Fruit fly (Drosophila melanogaster): ENCODE measurements around the gene Pdhb.

Pdhb gene

DNA sequence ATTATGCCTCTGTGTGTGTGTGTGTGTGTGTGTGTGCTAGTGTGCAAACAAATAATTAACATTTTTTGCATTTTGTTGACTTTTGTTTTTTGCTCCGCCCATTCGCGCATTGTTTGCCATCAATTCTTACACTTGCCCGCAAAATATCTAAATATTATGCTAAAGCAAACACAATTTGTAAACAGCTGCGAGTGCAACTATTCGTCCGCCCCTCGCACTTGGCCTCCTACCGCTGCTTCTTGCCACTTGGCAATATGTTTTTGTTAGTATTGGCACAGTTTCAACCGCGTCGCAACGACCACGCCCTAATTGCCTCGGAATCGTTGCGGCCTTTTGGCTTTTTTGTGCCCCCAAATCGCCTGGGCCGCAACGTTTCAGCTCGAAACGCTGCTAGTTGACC is 35.3 kb upstream of the Pdhb start:
- TF ChIP-seq CG8478 (optimal IDR thresholded peaks at IDR 0.05) = no peak
- TF ChIP-seq CTCF (optimal IDR thresholded peaks at IDR 0.05) = no peak

DNA sequence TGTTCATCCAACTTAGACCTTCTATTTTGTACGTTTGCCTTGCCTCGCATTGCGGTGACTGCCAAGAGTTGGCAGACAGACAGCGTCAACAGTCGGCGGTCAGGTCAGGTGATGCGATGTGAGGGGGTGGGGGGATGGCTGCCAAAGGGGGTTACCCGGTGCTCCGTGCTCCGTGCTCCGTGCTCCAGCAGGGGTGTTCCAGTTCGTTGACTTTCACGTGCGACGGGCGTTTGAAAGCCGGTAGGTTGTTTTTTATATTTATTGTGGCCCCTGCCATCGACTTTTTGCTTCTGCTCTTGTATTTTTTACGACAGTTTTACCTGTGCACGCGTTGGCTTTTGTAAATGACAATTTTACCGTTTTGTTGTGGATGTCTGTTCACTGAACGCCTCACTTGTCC is 30.8 kb upstream of the Pdhb start:
- TF ChIP-seq CTCF (optimal IDR thresholded peaks at IDR 0.05) = no peak
- no peak for TF ChIP-seq CG8478 (optimal IDR thresholded peaks at IDR 0.05)

DNA sequence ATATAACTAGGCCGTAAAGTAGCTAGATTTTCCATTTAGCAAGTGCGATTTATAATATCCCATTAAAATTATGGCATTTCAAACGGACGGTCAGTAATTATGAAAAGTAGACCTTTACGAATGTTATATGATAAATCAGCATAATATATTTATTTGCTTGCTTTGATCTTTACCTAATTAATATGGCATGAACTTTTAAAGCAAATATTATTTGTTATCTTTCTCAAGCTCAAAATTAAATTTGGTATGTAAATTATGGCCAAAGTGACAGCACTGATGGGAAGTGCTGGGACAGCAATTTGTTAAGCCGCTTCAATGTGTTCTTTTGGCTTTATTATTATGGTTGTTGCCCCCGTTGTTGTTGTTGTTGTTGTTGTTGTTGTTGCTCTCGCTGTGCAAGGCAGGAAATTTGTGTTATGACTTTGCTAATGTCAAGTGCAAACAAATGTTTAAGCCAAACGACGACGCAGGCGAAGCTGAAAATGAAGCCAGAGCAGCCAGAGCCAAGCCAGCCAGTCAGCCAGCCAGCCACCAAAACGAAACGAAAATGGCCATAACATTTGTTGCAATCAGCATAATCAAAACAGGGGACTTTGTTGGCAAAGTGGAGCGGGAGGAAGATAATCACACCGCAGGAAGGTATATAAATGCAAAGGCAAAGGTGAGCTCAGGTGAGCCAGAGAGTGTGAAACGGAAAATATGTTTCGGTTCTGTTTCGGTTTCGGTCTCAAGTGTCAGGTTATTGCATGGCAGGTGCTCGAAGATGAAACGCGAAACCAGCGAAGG is 30.2 kb upstream of the Pdhb start:
- TF ChIP-seq CG8478 (optimal IDR thresholded peaks at IDR 0.05) = no peak
- TF ChIP-seq CTCF (optimal IDR thresholded peaks at IDR 0.05) = no peak

DNA sequence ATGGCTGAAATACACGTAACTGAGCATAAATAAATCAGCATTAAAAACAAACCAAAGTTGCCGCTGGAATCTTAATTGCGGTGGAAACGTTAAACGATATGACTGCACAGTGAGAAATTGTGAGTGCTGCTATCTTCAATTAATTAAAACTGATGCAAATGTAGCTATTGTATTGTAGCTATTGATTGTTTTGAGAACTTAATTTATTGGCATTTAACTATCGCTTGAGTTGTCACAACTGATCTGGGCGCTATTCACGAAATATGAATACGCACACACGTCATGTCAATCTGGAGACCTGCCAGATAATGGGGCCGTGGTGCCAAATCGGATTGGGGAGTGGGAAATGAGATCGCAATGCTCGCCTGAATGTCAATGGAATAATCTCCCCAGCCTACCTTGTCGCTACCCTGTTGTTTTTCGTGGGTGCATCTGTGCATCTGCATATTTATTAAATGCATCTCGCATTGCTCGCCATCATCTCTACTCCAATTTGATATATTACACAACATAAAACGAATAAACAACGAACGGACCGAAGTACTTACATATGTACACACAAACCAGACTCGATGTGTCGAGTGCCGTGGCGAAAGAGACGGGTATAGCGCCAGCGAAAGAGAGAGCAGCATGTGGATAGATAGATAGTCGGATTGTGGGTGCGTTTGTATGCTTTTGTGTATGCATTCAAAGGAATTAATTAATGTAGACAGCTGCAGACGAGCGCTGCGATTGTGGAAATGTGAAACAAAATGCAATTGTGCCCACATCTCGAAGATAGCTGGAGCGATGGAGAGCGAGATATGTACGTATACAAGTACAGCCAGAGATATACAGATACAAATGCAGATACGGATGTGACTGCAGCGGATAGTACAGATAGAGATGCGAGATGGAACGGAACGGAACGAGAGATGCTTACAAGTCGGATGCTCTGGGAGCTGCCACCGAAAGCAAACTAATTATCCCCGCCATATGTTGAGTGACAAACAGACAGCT is 29.1 kb upstream of the Pdhb start:
- no peak for TF ChIP-seq CG8478 (optimal IDR thresholded peaks at IDR 0.05)
- no peak for TF ChIP-seq CTCF (optimal IDR thresholded peaks at IDR 0.05)

DNA sequence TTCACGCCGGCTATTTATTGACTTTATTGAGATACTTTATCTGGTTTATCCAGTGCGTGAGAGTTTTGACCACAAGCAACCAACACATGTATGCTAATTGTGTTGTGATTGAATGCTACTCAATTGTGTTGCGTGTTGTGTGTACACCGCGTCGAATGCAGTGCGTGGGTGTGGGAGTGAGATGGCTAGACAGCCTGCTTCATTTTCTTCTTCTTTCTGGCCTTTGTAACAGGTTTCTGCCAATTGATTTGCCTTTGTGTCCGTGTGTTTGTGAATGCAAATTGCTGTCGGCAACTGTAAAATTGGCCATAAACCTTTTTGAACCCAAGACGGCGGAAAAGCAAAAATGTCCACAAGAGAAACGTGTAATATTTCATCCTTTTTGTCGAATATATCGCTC is 26.0 kb upstream of the Pdhb start:
- no peak for TF ChIP-seq CTCF (optimal IDR thresholded peaks at IDR 0.05)
- no peak for TF ChIP-seq CG8478 (optimal IDR thresholded peaks at IDR 0.05)

DNA sequence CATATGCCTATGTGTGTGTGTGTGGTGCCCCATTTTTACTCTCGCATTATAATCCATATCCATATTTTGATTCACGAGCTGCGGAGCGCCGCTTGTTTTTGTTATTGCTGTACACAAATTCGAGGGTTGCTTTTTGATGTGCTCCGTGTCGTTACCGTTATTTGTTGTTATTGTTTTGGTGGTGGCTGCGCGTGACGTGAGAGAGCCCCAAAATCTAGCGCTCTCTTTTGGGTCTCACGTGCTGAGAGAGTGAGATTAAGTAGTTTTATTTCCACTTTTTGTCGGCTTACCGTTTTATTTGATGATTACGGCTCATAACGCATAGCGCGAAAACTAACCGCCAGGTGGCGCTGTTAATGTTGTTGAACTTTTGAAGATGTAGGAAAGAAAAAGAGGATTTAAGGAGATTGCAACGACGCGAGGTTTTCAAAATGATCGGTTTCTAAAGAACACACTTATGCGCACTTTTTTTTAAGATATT is 25.5 kb upstream of the Pdhb start:
- TF ChIP-seq CG8478 (optimal IDR thresholded peaks at IDR 0.05) = no peak
- TF ChIP-seq CTCF (optimal IDR thresholded peaks at IDR 0.05) = peak; percentile 80 to 84

DNA sequence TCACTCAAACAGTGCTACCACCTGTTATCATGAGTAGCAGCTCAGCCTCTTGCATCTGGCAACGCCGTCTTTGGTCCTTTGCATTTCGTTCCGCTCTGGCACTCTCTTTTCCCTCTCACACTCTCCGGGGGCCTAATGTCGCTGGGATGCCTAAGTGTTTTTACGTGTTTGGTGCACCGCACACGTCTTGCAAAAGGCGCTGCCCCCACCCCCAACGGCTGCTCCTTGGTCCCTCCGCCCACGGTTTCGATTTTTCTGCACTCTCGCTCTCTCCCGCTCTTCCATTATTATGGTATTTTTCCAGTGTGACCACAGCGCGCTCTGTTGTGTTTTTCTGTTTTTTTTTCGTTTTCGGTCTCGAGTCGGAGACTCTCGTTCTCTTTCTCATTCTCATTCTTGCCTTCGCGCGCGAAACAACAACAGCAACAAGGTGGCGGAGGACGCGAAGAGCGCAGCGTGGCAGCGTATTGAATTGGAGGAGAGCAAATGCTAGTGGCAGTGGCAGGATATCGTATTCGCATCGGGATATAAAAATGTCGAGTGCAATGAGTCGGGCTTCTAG is 24.9 kb upstream of the Pdhb start:
- TF ChIP-seq CG8478 (optimal IDR thresholded peaks at IDR 0.05) (no peak), CTCF (optimal IDR thresholded peaks at IDR 0.05) (peak in 1 of 2 experiments; percentile 35)

DNA sequence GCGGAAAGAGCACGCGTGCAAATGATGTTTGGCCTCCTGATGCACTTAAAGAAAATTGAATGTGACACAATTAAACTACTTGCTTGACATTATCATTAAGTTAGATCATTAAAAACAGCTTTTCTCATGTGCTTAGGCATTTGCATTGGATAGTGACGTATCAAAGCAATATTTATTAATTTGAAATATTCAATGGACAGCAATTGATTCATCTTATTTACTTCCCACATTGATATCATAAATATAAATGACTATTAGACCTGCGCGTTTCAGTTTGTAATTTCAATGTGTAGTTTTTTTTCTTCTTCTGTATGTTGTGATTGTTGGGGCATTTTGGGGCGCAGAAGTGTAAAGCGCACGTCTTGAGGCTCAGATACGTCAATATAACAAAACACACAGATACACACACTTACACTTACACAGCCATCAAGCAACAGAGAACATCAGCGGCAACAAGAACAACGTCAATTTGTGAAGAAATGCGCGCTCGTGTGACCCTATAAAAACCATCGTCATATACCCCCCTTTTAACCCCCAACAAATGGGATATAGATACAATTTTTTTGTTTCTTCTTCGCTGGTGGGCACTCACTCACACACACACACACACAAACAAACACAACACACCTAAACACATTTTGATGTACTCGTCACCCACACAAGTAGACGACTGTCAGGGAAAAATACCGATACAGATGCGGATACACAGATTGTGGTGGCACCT is 23.8 kb upstream of the Pdhb start:
- no peak for TF ChIP-seq CTCF (optimal IDR thresholded peaks at IDR 0.05)
- no peak for TF ChIP-seq CG8478 (optimal IDR thresholded peaks at IDR 0.05)

DNA sequence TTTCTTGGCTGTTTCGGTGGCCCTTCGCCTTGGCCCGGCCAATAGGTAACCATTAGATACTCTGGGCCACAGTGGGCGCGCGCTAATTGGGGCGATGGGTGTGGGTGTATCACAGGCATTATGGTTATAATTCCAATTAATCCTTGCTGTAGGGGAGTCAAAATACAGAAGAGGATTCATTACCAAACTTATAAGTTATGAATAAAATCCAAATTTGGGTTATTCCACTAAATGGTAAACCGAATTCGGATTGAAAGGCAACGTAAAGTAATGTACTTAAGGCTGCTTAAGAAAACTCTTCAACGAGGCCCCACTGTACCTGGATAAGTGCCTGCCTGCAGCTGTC is 23.2 kb upstream of the Pdhb start:
- TF ChIP-seq CTCF (optimal IDR thresholded peaks at IDR 0.05) = no peak
- no peak for TF ChIP-seq CG8478 (optimal IDR thresholded peaks at IDR 0.05)

DNA sequence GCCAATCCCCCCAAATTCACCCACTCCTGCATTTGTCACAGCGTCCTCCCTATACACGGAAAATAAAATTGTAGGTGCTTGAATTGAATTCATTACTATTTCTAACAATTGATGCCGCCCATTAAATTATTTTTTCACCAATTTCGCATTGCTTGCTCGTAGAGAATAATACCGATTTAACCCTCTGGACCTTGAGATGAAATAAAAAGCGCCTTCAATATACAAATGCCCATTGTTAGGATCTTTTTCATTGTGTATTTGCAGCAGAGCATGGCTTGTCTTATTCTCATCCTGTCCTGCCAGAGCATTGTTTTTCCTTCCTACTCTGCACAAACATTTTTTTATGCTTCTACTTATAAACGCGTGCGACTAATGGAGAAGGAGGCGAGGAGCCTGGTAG is 21.3 kb upstream of the Pdhb start:
- TF ChIP-seq CTCF (optimal IDR thresholded peaks at IDR 0.05) (no peak), CG8478 (optimal IDR thresholded peaks at IDR 0.05) (no peak)

DNA sequence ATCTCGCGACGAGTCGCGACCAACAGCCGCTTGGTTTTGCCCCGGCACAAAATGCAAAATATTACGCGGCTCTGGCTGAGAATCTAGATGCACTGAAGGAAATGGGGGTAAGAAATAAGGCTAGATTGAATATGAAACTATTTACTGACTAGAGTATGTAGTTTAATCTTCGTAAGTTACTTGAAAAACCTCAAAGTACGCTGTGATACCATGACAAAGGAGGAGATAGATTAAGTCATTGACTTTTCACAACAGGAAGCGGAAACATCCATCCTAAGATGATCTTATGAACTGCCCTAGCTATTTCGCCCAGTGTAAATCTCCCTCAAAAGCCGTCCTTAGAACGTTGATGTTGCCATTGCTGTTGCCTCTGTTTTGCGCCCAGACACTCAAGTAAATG is 18.7 kb upstream of the Pdhb start:
- TF ChIP-seq CTCF (optimal IDR thresholded peaks at IDR 0.05) (no peak), CG8478 (optimal IDR thresholded peaks at IDR 0.05) (no peak)

DNA sequence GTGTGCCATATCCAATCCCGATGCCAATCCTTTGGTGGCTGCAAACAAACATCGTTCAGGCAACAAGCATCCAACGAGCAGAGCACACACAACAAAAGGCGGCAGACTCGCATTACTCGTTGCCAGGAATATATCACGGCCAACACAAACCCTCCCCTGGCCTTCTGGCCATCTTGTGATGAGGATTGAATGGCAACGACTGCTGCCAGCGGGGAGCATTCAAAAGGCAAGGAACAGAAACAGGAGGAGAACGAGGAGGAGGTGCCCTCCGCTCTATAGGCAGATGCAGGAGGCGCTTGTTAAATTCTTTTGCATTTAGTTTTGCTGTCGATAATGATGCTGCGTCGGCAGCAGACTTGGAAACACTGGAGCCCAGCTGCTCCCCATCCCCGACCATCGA is 17.3 kb upstream of the Pdhb start:
- TF ChIP-seq CG8478 (optimal IDR thresholded peaks at IDR 0.05) = no peak

DNA sequence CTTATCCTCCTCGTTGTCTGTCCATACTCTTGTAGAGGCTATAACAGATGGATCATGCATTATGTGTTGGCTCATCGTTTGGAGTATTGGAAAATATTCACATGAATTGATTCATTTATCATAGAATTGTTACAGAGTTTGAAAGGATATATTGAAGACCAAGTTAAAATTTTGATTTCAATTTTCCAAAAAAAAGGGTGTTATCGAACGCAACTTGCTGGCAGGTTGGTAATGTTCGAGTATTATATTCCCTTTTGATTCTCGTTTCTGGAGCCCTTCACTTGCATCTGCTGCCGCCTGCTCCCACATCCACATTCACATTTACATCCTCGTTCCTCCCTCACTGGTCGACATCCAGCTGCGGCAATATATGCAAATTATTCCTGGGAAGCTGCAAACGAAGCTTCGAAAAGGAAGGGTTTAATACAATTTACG is 16.8 kb upstream of the Pdhb start:
- TF ChIP-seq CTCF (optimal IDR thresholded peaks at IDR 0.05) (no peak), CG8478 (optimal IDR thresholded peaks at IDR 0.05) (no peak)

DNA sequence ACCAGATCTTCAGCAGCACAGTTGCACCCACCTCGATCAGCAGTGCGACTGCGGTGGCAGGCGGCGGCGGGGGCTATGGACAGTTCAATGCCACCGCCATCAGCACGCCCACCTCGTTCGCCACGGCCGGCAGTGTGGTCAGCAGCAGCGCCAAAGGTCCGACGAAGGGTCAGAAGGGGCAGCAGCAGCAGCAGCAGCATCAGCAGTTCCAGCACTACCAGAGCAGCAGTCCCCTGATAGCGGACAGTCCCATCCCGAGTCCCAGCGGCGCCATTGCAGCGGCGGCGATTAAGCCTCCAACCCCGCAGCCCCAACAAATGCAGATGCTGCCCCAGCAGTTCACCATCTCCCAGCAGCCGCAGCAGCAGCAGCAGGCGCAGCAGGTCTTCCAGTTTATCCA is 14.8 kb upstream of the Pdhb start:
- TF ChIP-seq CTCF (optimal IDR thresholded peaks at IDR 0.05) (no peak), CG8478 (optimal IDR thresholded peaks at IDR 0.05) (no peak)

DNA sequence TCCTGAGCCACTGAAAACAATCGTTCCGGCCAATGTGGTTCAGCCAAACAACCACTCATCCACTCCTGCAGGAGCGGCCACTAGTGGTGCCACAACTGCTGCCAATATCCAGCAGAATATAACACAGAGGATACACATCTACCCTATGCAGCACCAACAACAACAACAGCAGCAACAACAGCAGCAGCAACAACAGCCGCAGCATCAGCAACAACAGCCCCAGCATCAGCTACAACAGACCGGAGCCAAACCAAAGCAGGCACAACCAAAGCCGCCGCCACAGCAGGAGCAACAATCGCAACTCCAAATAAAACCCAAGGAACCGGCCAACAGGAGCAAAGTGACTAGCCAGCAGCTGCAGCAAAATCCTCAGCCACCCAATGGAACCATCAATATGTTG is 9.6 kb upstream of the Pdhb start:
- no peak for TF ChIP-seq CG8478 (optimal IDR thresholded peaks at IDR 0.05)
- TF ChIP-seq CTCF (optimal IDR thresholded peaks at IDR 0.05) = no peak
